Worm (Caenorhabditis elegans) whole organism, young adult: ENCODE results near the gene srbc-39.

ENCODE experiments used
- Y79H2A.3 ChIP-seq: fragments of 200-800 bp; sonication (Bioruptor generic); conservative IDR thresholded peaks from 2 replicates; pipeline ENCODE4 v1.3.6; 2022; ENCODE audit warnings: missing genetic modification reagents, missing genetic modification characterization, missing compliant biosample characterization
- attf-6 ChIP-seq: fragments of 200-800 bp; sonication (Bioruptor generic); IDR thresholded peaks from 2 replicates; pipeline ENCODE4 v1.3.6; 2022; ENCODE audit warnings: missing genetic modification reagents, missing genetic modification characterization, missing compliant biosample characterization
- ceh-91 ChIP-seq: fragments of 200-800 bp; sonication (Bioruptor generic); IDR thresholded peaks from 2 replicates; pipeline ENCODE4 v1.3.6; 2022; ENCODE audit warnings: missing genetic modification reagents, missing genetic modification characterization, missing compliant biosample characterization
- ekl-4 ChIP-seq: fragments of 200-800 bp; sonication (Bioruptor generic); IDR thresholded peaks from 2 replicates; pipeline ENCODE4 v1.3.6; 2022; ENCODE audit warnings: missing genetic modification reagents, missing genetic modification characterization, missing compliant biosample characterization
- nhr-80 ChIP-seq: sonication (generic microtip); optimal IDR thresholded peaks from 2 replicates; lab custom pipeline; 2016; ENCODE audit warnings: missing genetic modification characterization, missing compliant biosample characterization
- snpc-4 ChIP-seq, 5 experiments: fragments of 150-350 bp in 1 of 5; sonication (generic microtip) in 4 of 5; optimal IDR thresholded peaks; 2 replicates each; lab custom pipeline; 2014 to 2018; ENCODE audit warnings: missing genetic modification characterization in 5 of 5, missing biosample characterization in 3 of 5, antibody characterized with exemption in 2 of 5, mild to moderate bottlenecking in 2 of 5, missing compliant biosample characterization in 2 of 5, missing genotype in 2 of 5, moderate library complexity in 2 of 5, missing genetic modification reagents in 1 of 5
- zfh-2 ChIP-seq: fragments of 200-800 bp; sonication (Bioruptor generic); conservative IDR thresholded peaks from 2 replicates; pipeline ENCODE4 v1.3.6; 2022; ENCODE audit warnings: missing genetic modification reagents, missing genetic modification characterization, missing compliant biosample characterization
- ztf-6 ChIP-seq: fragments of 200-800 bp; sonication (Bioruptor generic); IDR thresholded peaks from 2 replicates; pipeline ENCODE4 v1.3.6; 2022; ENCODE audit warnings: missing genetic modification reagents, missing genetic modification characterization, missing compliant biosample characterization

DNA sequence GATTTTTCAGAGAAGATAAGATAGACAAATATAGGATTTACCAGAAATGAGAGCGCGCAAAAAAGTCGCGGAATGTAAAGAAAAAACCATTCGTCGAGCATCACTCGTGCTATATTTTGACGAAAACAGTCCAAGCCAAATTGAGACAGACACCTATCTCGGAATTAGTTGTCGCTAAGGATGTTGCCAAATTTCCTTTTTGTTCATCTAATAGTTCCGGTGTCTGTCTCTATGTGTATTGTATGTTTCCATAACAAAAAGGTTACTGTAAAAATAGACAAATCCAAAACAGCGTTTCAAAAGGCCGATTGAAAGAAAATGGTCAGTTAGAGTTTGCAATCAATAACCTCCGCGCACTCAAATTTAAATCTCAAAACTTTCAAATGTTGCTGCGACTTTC lies 14.3 kb upstream of the srbc-39 start, which contains the start of gene srj-53:
- TF ChIP-seq snpc-4 (GFP tag; optimal IDR thresholded peaks at IDR 0.05; lab: Kevin White, UChicago) (no peak), snpc-4 (tag; optimal IDR thresholded peaks at IDR 0.05; lab: Kevin White, UChicago) (no peak), Y79H2A.3 (GFP tag; lab: Robert Waterston, UW) (no peak), nhr-80 (tag; lab: Kevin White, UChicago) (no peak), zfh-2 (GFP tag; lab: Robert Waterston, UW) (no peak), ztf-6 (GFP tag; lab: Robert Waterston, UW) (no peak), ekl-4 (GFP tag; lab: Robert Waterston, UW) (no peak), ceh-91 (no peak), attf-6 (GFP tag; lab: Robert Waterston, UW) (no peak)
